Worm (Caenorhabditis elegans): ENCODE data around the gene Y73B6BL.22.

DNA sequence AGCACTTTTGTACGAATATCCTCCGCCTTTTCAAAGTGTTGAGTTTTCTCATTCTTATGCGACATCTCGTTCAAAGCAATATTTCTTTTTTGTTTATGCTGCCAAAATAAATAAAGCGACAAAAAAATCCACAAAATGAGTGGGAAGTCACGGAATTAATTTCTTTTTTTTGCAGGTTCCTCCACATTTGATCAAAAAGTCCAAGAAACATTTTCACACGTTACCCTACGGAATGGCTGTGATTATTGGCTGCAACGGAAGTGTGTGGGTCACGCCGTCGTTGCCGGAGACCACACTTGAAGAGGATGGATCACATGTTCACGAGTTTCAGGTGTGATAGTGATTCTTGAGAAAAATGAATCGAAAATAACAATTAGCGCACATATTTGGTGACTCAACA lies at the start of gene Y73B6BL.22:
- TF ChIP-seq lsy-2 (tag; optimal IDR thresholded peaks at IDR 0.05) = no peak
- TF ChIP-seq nhr-12 (tag; optimal IDR thresholded peaks at IDR 0.05) = no peak
- TF ChIP-seq dmd-4 (tag; optimal IDR thresholded peaks at IDR 0.05) = no peak
- no peak for TF ChIP-seq nhr-237 (tag; optimal IDR thresholded peaks at IDR 0.05)
- no peak for TF ChIP-seq elt-3 (tag; optimal IDR thresholded peaks at IDR 0.05)
- TF ChIP-seq nhr-11 (tag; optimal IDR thresholded peaks at IDR 0.05) = no peak
- TF ChIP-seq lin-39 (tag; optimal IDR thresholded peaks at IDR 0.05) = no peak
- TF ChIP-seq ama-1 (optimal IDR thresholded peaks at IDR 0.05) = no peak
